Fruit fly (Drosophila melanogaster) whole organism, embryonic: Measurements from ENCODE around the gene CG13842.
A peak's percentile ranks its signal among the peaks of the same experiment; 100 is the strongest.

Experiments used
- Abd-B ChIP-seq: fragments of 200-800 bp; sonication (Bioruptor generic); optimal IDR thresholded peaks from 2 replicates; lab custom pipeline; 2018; ENCODE audit warnings: missing biosample characterization, mild to moderate bottlenecking, missing genetic modification characterization, moderate library complexity
- Atf6 ChIP-seq: fragments of 200-800 bp; sonication (Bioruptor generic); IDR thresholded peaks from 2 replicates; pipeline ENCODE4 v1.3.6; 2022; ENCODE audit warnings: missing biosample characterization, missing genetic modification characterization
- BEAF-32 ChIP-seq: fragments of 200-800 bp; sonication (Bioruptor generic); optimal IDR thresholded peaks from 3 replicates; lab custom pipeline; 2017; ENCODE audit warnings: missing biosample characterization, missing genetic modification characterization, mild to moderate bottlenecking, moderate library complexity, missing genetic modification reagents
- Bteb2 ChIP-seq: fragments of 200-800 bp; sonication (Bioruptor generic); optimal IDR thresholded peaks from 2 replicates; lab custom pipeline; 2016; ENCODE audit warnings: missing biosample characterization, missing genetic modification characterization
- CG10979 ChIP-seq: fragments of 200-800 bp; sonication (Bioruptor generic); optimal IDR thresholded peaks from 2 replicates; lab custom pipeline; 2018; ENCODE audit warnings: missing biosample characterization, mild to moderate bottlenecking, missing genetic modification characterization, moderate library complexity
- CG12299 ChIP-seq: fragments of 200-800 bp; sonication (Bioruptor generic); optimal IDR thresholded peaks from 2 replicates; lab custom pipeline; 2018; ENCODE audit warnings: missing biosample characterization, mild to moderate bottlenecking, missing genetic modification characterization
- CG12391 ChIP-seq: fragments of 200-800 bp; sonication (Bioruptor generic); optimal IDR thresholded peaks from 3 replicates; lab custom pipeline; 2018; ENCODE audit warnings: missing biosample characterization, mild to moderate bottlenecking, missing genetic modification characterization, moderate library complexity
- CG14050 ChIP-seq: fragments of 200-800 bp; sonication (Bioruptor generic); IDR thresholded peaks from 3 replicates; pipeline ENCODE4 v1.3.6; 2022; ENCODE audit warnings: missing biosample characterization, missing genetic modification characterization
- CG14667 ChIP-seq: fragments of 200-800 bp; sonication (Bioruptor generic); IDR thresholded peaks from 2 replicates; pipeline ENCODE4 v1.3.6; 2022; ENCODE audit warnings: missing biosample characterization, missing genetic modification characterization
- CG1529 ChIP-seq: fragments of 200-800 bp; sonication (Bioruptor generic); optimal IDR thresholded peaks from 3 replicates; lab custom pipeline; 2018; ENCODE audit warnings: missing biosample characterization, missing genetic modification characterization
- CG17186 ChIP-seq: fragments of 200-800 bp; sonication (Bioruptor generic); optimal IDR thresholded peaks from 3 replicates; lab custom pipeline; 2017; ENCODE audit warnings: missing biosample characterization, missing genetic modification reagents, missing genetic modification characterization
- CG17359 ChIP-seq: fragments of 200-800 bp; sonication (Bioruptor generic); optimal IDR thresholded peaks from 3 replicates; lab custom pipeline; 2018; ENCODE audit warnings: missing biosample characterization, mild to moderate bottlenecking, missing genetic modification characterization, moderate library complexity
- CG2199 ChIP-seq: fragments of 200-800 bp; sonication (Bioruptor generic); IDR thresholded peaks from 3 replicates; pipeline ENCODE4 v1.3.6; 2022; ENCODE audit warnings: missing biosample characterization, missing genetic modification characterization
- CG31441 ChIP-seq: fragments of 200-800 bp; sonication (Bioruptor generic); IDR thresholded peaks from 2 replicates; pipeline ENCODE4 v1.3.6; 2022; ENCODE audit warnings: missing biosample characterization, missing genetic modification characterization
- CG32772 ChIP-seq: fragments of 200-800 bp; sonication (Bioruptor generic); IDR thresholded peaks from 2 replicates; pipeline ENCODE4 v1.3.6; 2022; ENCODE audit warnings: missing biosample characterization, missing genetic modification characterization
- CG3281 ChIP-seq: fragments of 200-800 bp; sonication (Bioruptor generic); optimal IDR thresholded peaks from 3 replicates; lab custom pipeline; 2017; ENCODE audit warnings: missing biosample characterization, mild to moderate bottlenecking, missing genetic modification characterization
- CG34376 ChIP-seq: fragments of 200-800 bp; sonication (Bioruptor generic); optimal IDR thresholded peaks from 2 replicates; lab custom pipeline; 2018; ENCODE audit warnings: missing biosample characterization, mild to moderate bottlenecking, missing genetic modification characterization
- CG42726 ChIP-seq: fragments of 200-800 bp; sonication (Bioruptor generic); IDR thresholded peaks from 2 replicates; pipeline ENCODE4 v1.3.6; 2022; ENCODE audit warnings: missing biosample characterization, missing genetic modification characterization; ENCODE audit not compliant: partially characterized antibody
- CG6683 ChIP-seq: fragments of 200-800 bp; sonication (Bioruptor generic); optimal IDR thresholded peaks from 2 replicates; lab custom pipeline; 2017; ENCODE audit warnings: missing biosample characterization, mild to moderate bottlenecking, missing genetic modification characterization, missing genetic modification reagents
- CG7357 ChIP-seq: fragments of 200-800 bp; sonication (Bioruptor generic); IDR thresholded peaks from 3 replicates; pipeline ENCODE4 v1.3.6; 2022; ENCODE audit warnings: missing biosample characterization, missing genetic modification characterization
- CG7372 ChIP-seq: fragments of 200-800 bp; sonication (Bioruptor generic); IDR thresholded peaks from 2 replicates; pipeline ENCODE4 v1.3.6; 2022; ENCODE audit warnings: missing biosample characterization, missing genetic modification characterization
- CG7556 ChIP-seq: fragments of 200-800 bp; sonication (Bioruptor generic); optimal IDR thresholded peaks from 2 replicates; lab custom pipeline; 2017; ENCODE audit warnings: missing biosample characterization, mild to moderate bottlenecking, missing genetic modification characterization
- CG7745 ChIP-seq: fragments of 200-800 bp; sonication (Bioruptor generic); optimal IDR thresholded peaks from 2 replicates; lab custom pipeline; 2018; ENCODE audit warnings: missing biosample characterization, mild to moderate bottlenecking, missing genetic modification characterization, moderate library complexity
- CG7839 ChIP-seq: fragments of 200-800 bp; sonication (Bioruptor generic); optimal IDR thresholded peaks from 3 replicates; lab custom pipeline; 2018; ENCODE audit warnings: missing biosample characterization, mild to moderate bottlenecking, missing genetic modification characterization, moderate library complexity
- Camta ChIP-seq: fragments of 200-800 bp; sonication (Bioruptor generic); optimal IDR thresholded peaks from 2 replicates; lab custom pipeline; 2016; ENCODE audit warnings: missing biosample characterization, missing genetic modification characterization
- E2f1 ChIP-seq: fragments of 200-800 bp; sonication (Bioruptor generic); IDR thresholded peaks from 2 replicates; pipeline ENCODE4 v1.3.6; 2022; ENCODE audit warnings: missing biosample characterization, missing genetic modification characterization
- H15 ChIP-seq: fragments of 200-800 bp; sonication (Bioruptor generic); IDR thresholded peaks from 3 replicates; pipeline ENCODE4 v1.3.6; 2022; ENCODE audit warnings: missing biosample characterization, missing genetic modification characterization
- Hsf ChIP-seq: fragments of 200-800 bp; sonication (Bioruptor generic); optimal IDR thresholded peaks from 3 replicates; lab custom pipeline; 2016; ENCODE audit warnings: missing biosample characterization, missing genetic modification characterization
- Lpt ChIP-seq: fragments of >200 bp; optimal IDR thresholded peaks from 2 replicates; lab custom pipeline; 2018; ENCODE audit warnings: missing biosample characterization, missing genetic modification characterization
- MBD-R2 ChIP-seq: fragments of 200-800 bp; sonication (Bioruptor generic); IDR thresholded peaks from 2 replicates; pipeline ENCODE4 v1.3.6; 2022; ENCODE audit warnings: missing biosample characterization, missing genetic modification characterization
- Neu2 ChIP-seq: fragments of 200-800 bp; sonication (Bioruptor generic); optimal IDR thresholded peaks from 3 replicates; lab custom pipeline; 2016; ENCODE audit warnings: missing biosample characterization, missing genetic modification characterization, borderline replicate concordance
- Nf-YC ChIP-seq: fragments of 200-800 bp; optimal IDR thresholded peaks from 3 replicates; lab custom pipeline; 2019; ENCODE audit warnings: missing biosample characterization, mild to moderate bottlenecking, missing genetic modification characterization, moderate library complexity
- Sry-δ ChIP-seq: fragments of 200-800 bp; sonication (Bioruptor generic); optimal IDR thresholded peaks from 2 replicates; lab custom pipeline; 2016; ENCODE audit warnings: missing biosample characterization, missing genetic modification characterization
- Vsx1 ChIP-seq: fragments of 200-800 bp; sonication (Bioruptor generic); optimal IDR thresholded peaks from 2 replicates; lab custom pipeline; 2017; ENCODE audit warnings: missing biosample characterization, mild to moderate bottlenecking, missing genetic modification characterization, missing genetic modification reagents
- YL-1 ChIP-seq: fragments of 200-800 bp; sonication (Bioruptor generic); optimal IDR thresholded peaks from 3 replicates; lab custom pipeline; 2017; ENCODE audit warnings: missing biosample characterization, mild to moderate bottlenecking, missing genetic modification characterization
- al ChIP-seq: fragments of 200-800 bp; sonication (Bioruptor generic); IDR thresholded peaks from 2 replicates; pipeline ENCODE4 v1.3.6; 2022; ENCODE audit warnings: missing biosample characterization, missing genetic modification characterization
- bbx ChIP-seq: fragments of 200-800 bp; sonication (Bioruptor generic); IDR thresholded peaks from 2 replicates; pipeline ENCODE4 v1.3.6; 2022; ENCODE audit warnings: missing biosample characterization, missing genetic modification characterization; ENCODE audit not compliant: partially characterized antibody
- caup ChIP-seq: fragments of 200-800 bp; sonication (Bioruptor generic); optimal IDR thresholded peaks from 3 replicates; lab custom pipeline; 2017; ENCODE audit warnings: missing biosample characterization, mild to moderate bottlenecking, missing genetic modification characterization, moderate library complexity; ENCODE audit not compliant: severe bottlenecking
- dan ChIP-seq: fragments of 200-800 bp; sonication (Bioruptor generic); IDR thresholded peaks from 2 replicates; pipeline ENCODE4 v1.3.6; 2022; ENCODE audit warnings: missing biosample characterization, missing genetic modification characterization
- exex ChIP-seq: fragments of 200-800 bp; sonication (Bioruptor generic); optimal IDR thresholded peaks from 4 replicates; lab custom pipeline; 2018; ENCODE audit warnings: missing biosample characterization, mild to moderate bottlenecking, missing genetic modification characterization, moderate library complexity
- gcm2 ChIP-seq: fragments of 200-800 bp; sonication (Bioruptor generic); optimal IDR thresholded peaks from 2 replicates; lab custom pipeline; 2016; ENCODE audit warnings: missing biosample characterization, missing genetic modification characterization
- kah ChIP-seq: fragments of 200-800 bp; sonication (Bioruptor generic); optimal IDR thresholded peaks from 2 replicates; lab custom pipeline; 2018; ENCODE audit warnings: missing biosample characterization, mild to moderate bottlenecking, missing genetic modification characterization
- lbe ChIP-seq: fragments of 200-800 bp; sonication (Bioruptor generic); optimal IDR thresholded peaks from 2 replicates; lab custom pipeline; 2016; ENCODE audit warnings: missing biosample characterization, mild to moderate bottlenecking, missing genetic modification characterization
- run ChIP-seq: fragments of 200-800 bp; sonication (Bioruptor generic); optimal IDR thresholded peaks from 3 replicates; lab custom pipeline; 2018; ENCODE audit warnings: missing biosample characterization, mild to moderate bottlenecking, missing genetic modification characterization
- scrt ChIP-seq: fragments of 200-800 bp; sonication (Bioruptor generic); optimal IDR thresholded peaks from 2 replicates; lab custom pipeline; 2018; ENCODE audit warnings: missing biosample characterization, mild to moderate bottlenecking, missing genetic modification characterization, moderate library complexity
- sqz ChIP-seq: fragments of 200-800 bp; sonication (Bioruptor generic); optimal IDR thresholded peaks from 3 replicates; lab custom pipeline; 2018; ENCODE audit warnings: missing biosample characterization, mild to moderate bottlenecking, missing genetic modification characterization
- wor ChIP-seq: fragments of 200-800 bp; sonication (Bioruptor generic); IDR thresholded peaks from 2 replicates; pipeline ENCODE4 v1.3.6; 2022; ENCODE audit warnings: missing biosample characterization, missing genetic modification characterization
- yki ChIP-seq: fragments of >200 bp; optimal IDR thresholded peaks from 3 replicates; lab custom pipeline; 2018
- zfh2 ChIP-seq: fragments of 200-800 bp; sonication (Bioruptor generic); optimal IDR thresholded peaks from 2 replicates; lab custom pipeline; 2016; ENCODE audit warnings: missing biosample characterization, missing genetic modification characterization

CG13842 gene

DNA sequence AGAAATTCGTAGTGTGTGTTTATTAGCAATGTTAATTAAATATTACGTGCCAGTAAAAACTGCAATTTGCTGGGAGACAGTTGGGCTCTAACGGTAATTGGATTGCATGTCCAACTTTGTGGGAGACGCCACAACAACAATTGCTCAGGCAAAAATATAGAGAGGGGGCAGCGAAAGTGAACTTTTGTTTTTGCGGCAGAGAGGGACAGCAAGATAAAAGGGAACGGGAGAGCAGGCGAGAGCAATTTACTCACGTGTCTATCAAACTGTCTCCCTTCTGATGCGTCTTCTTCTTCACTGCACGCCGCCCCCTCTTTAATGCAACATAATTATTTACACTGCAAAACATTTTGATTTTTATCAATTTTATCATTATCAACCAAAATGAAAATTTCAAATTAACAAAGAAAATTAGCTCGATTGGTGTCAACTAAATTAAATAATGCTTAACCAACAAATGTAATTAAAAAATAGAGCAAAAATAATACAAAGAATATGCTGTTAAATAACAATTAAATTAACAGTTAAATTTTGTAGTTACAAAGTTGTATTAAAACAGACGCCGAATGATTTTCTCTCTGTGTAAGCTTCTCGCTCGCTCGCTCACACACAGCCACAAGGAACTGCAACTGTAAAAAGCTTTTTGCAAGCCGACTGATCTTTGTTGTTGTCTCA, 39.7 kb downstream of the CG13842 start (continued):
- TF ChIP-seq Neu2 (GFP tag; lab: Kevin White, UChicago) (no peak), CG2199 (GFP tag; lab: Robert Waterston, UW) (no peak), Bteb2 (peak; percentile 45), CG1529 (peak; percentile 79), CG7745 (tag; lab: Kevin White, UChicago) (no peak), exex (tag; lab: Kevin White, UChicago) (peak; percentile 25), CG3281 (GFP tag; lab: Kevin White, UChicago) (peak; percentile 60), CG10979 (tag; lab: Kevin White, UChicago) (peak; percentile 97), CG14050 (GFP tag; lab: Robert Waterston, UW) (peak; percentile 69), YL-1 (no peak), Sry-δ (GFP tag; lab: Kevin White, UChicago) (peak; percentile 19), H15 (GFP tag; lab: Robert Waterston, UW) (peak; percentile 69; the same call in 2 of the 3 replicates), CG17359 (tag; lab: Kevin White, UChicago) (peak; percentile 94), lbe (GFP tag; lab: Kevin White, UChicago) (peak; percentile 73), bbx (no peak), CG7357 (GFP tag; lab: Robert Waterston, UW) (no peak), Lpt (GFP tag; lab: Kevin White, UChicago) (no peak), yki (no peak), E2f1 (GFP tag; lab: Robert Waterston, UW) (peak; percentile 52), CG14667 (peak; percentile 42; the same call in 1 of the 2 replicates), scrt (GFP tag; lab: Kevin White, UChicago) (peak; percentile 55), zfh2 (GFP tag; lab: Kevin White, UChicago) (no peak), CG32772 (GFP tag; lab: Robert Waterston, UW) (peak; percentile 82), dan (GFP tag; lab: Robert Waterston, UW) (no peak; the same call in 1 of the 2 replicates), wor (GFP tag; lab: Robert Waterston, UW) (peak; percentile 76), MBD-R2 (GFP tag; lab: Robert Waterston, UW) (0 out of 2 replicates have a peak, but pooled peaks have one; percentile 19), Atf6 (GFP tag; lab: Robert Waterston, UW) (peak; percentile 68; the same call in 1 of the 2 replicates), al (no peak), Vsx1 (GFP tag; lab: Kevin White, UChicago) (peak; percentile 40), Camta (GFP tag; lab: Kevin White, UChicago) (peak; percentile 54), Abd-B (GFP tag; lab: Kevin White, UChicago) (peak; percentile 93), CG7839 (tag; lab: Kevin White, UChicago) (peak; percentile 94), caup (GFP tag; lab: Kevin White, UChicago) (peak; percentile 23), CG6683 (GFP tag; lab: Kevin White, UChicago) (peak; percentile 50), CG12391 (peak; percentile 88), run (tag; lab: Kevin White, UChicago) (peak; percentile 66), Hsf (GFP tag; lab: Kevin White, UChicago) (peak; percentile 72), CG12299 (no peak), CG17186 (peak; percentile 32), CG34376 (GFP tag; lab: Kevin White, UChicago) (no peak), CG7556 (GFP tag; lab: Kevin White, UChicago) (peak; percentile 75), CG7372 (peak; percentile 33; the same call in 1 of the 2 replicates), sqz (peak; percentile 83), CG42726 (GFP tag; lab: Robert Waterston, UW) (no peak), gcm2 (GFP tag; lab: Kevin White, UChicago) (no peak), CG31441 (peak; percentile 91), kah (GFP tag; lab: Kevin White, UChicago) (peak; percentile 78), Nf-YC (tag; lab: Kevin White, UChicago) (peak; percentile 32), BEAF-32 (GFP tag; lab: Kevin White, UChicago) (no peak)
